Worm (Caenorhabditis elegans): ENCODE results near the gene chil-27.

Gene chil-27

ce11 chrII:9481427-9481826 lies 3.8 kb downstream of the chil-27 start (continued):
- TF ChIP-seq efl-1 (optimal IDR thresholded peaks at IDR 0.05) = peak in 1 of 2 experiments; percentile 18
- no peak for TF ChIP-seq efl-1 (GFP tag; optimal IDR thresholded peaks at IDR 0.05 in 1 of 2)
- no peak for TF ChIP-seq mef-2 (tag; optimal IDR thresholded peaks at IDR 0.05)
- TF ChIP-seq mdl-1 (tag; optimal IDR thresholded peaks at IDR 0.05) = peak in 1 of 2 experiments; percentile 14
- no peak for TF ChIP-seq vab-15 (tag; optimal IDR thresholded peaks at IDR 0.05)
- TF ChIP-seq ces-1 (GFP tag; optimal IDR thresholded peaks at IDR 0.05) = no peak
- TF ChIP-seq zip-4 (GFP tag; optimal IDR thresholded peaks at IDR 0.05) = no peak
- peak; percentile 66 for TF ChIP-seq nhr-77 (tag; optimal IDR thresholded peaks at IDR 0.05)
- no peak for TF ChIP-seq mab-9 (GFP tag; IDR thresholded peaks at IDR 0.05)
- TF ChIP-seq nhr-19 (GFP tag; conservative IDR thresholded peaks at IDR 0.05) = peak; percentile 28; the same call in 1 of the 2 replicates
- peak in 1 of 2 experiments; percentile 40 for TF ChIP-seq lsy-2 (tag; optimal IDR thresholded peaks at IDR 0.05)
- no peak for TF ChIP-seq ceh-82 (tag; optimal IDR thresholded peaks at IDR 0.05)

- no peak for TF ChIP-seq sup-37 (GFP tag; optimal IDR thresholded peaks at IDR 0.05)
Observed at ce11 chrII:9482529-9482928, 4.9 kb downstream of the chil-27 start.

DNA sequence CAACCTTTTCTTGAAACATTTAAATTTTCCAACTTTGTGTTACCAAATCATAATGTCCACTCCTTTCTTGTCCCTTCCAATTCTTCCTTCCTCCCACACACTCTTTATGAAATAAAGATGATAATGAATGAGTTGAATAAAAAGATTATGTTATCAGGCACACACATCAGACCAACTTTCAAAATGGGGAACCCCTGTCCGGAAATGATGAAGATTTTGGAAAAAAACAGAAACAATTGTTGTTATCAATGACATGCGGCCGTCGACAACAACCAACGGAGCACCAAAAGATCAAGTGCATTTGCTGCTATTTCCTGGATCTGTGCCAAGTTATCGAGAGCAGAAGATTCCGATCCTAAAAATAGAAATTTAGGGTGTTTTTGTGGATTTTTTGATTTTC lies 5.7 kb downstream of the chil-27 start:
- TF ChIP-seq efl-1 (optimal IDR thresholded peaks at IDR 0.05) = no peak
- peak in 1 of 2 experiments; percentile 33 for TF ChIP-seq efl-1 (GFP tag; optimal IDR thresholded peaks at IDR 0.05 in 1 of 2)
- TF ChIP-seq elt-2 (tag; optimal IDR thresholded peaks at IDR 0.05) = peak; percentile 41
- TF ChIP-seq snpc-4 (tag; optimal IDR thresholded peaks at IDR 0.05) = no peak

DNA sequence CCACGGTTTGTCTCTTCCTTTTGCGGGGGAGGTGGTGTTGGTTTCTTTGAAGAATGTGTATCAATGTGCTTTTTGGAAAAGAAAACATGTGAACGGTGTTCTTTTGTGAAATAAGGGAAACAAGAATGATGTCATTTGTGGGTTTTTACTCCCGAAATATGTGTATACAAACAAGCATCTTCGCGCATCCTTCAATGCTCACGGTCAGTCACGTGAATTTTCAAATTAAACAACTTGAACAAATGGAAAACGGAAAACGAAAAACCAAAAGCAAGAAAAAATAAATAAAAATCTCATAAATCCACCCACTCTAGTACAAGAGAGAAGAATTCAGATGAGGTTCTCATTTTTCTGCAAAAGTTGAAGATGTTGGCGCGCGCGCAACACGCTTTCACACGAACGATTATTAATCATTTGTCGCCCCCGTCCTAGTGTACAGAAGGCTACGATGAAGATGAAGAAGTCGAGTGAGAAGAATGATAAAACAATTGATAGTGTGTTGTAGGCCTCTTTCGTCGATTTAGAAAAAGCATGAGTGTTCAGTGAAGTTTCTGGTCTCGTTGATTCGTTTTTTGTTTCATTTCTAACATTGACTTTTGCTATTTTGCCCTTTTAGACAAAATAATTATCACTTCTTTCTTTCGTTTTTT lies 7.5 kb downstream of the chil-27 start:
- TF ChIP-seq lir-3 (tag; optimal IDR thresholded peaks at IDR 0.05; ENCODE audit: poor library complexity) (no peak), ceh-88 (GFP tag; IDR thresholded peaks at IDR 0.05) (no peak), tbx-2 (tag; optimal IDR thresholded peaks at IDR 0.05) (peak; percentile 22), blmp-1 (tag; optimal IDR thresholded peaks at IDR 0.05) (peak; percentile 45), nhr-71 (tag; optimal IDR thresholded peaks at IDR 0.05) (peak; percentile 12), nhr-19 (GFP tag; conservative IDR thresholded peaks at IDR 0.05) (no peak), lin-14 (GFP tag; optimal IDR thresholded peaks at IDR 0.05) (peak; percentile 59)

DNA sequence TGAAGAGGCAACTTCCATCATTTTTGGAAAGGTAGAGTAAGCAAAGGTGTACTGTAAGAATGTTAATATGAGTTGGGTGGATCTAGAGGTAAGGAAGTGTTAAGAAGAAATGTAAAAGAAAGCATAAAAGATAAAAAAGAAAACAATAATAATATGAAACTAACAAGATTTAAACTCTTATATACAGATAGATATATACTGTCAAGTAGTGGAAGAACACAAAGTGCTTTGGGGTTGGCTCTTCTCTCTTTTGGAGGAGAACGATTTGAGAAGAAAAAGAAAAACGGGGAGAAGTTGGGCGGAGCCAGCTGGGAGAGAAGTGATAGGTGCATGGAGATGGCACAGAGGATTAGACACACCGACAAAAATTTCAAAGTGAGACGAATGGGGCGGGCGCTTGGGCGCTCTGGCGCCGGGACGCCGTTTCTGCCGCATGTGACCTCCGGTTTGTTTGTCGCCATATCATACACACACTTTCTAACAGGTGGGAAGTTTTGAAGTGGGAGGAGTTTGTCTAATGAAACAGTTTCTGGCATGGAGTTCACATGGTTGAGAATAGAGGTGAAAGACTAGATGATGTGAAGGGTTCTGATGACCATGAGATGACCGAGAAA lies 9.8 kb downstream of the chil-27 start, which contains the start of gene T19H5.4:
T19H5.4 (minus strand) TSS at position 51 of the 614 bp plus-strand sequence.
- TF ChIP-seq nhr-90 (tag; optimal IDR thresholded peaks at IDR 0.05; ENCODE audit: poor library complexity) (peak; percentile 74), pag-3 (tag; optimal IDR thresholded peaks at IDR 0.05; ENCODE audit: borderline replicate concordance, insufficient read depth) (no peak), unc-86 (tag; optimal IDR thresholded peaks at IDR 0.05) (no peak), skn-1 (tag; optimal IDR thresholded peaks at IDR 0.05) (peak; percentile 34), ceh-63 (GFP tag; optimal IDR thresholded peaks at IDR 0.05) (no peak), nhr-47 (tag; optimal IDR thresholded peaks at IDR 0.05) (peak; percentile 44), ces-1 (GFP tag; optimal IDR thresholded peaks at IDR 0.05) (no peak), alr-1 (tag; optimal IDR thresholded peaks at IDR 0.05; ENCODE audit: borderline replicate concordance) (no peak), elt-3 (tag; optimal IDR thresholded peaks at IDR 0.05) (peak in 4 of 6 experiments; percentile 45 to 68 (median 60)), isw-1 (GFP tag; IDR thresholded peaks at IDR 0.05) (no peak), blmp-1 (tag; optimal IDR thresholded peaks at IDR 0.05) (peak; percentile 64), elt-2 (tag; optimal IDR thresholded peaks at IDR 0.05) (peak; percentile 65), nhr-84 (tag; optimal IDR thresholded peaks at IDR 0.05) (no peak), lin-39 (tag; optimal IDR thresholded peaks at IDR 0.05) (no peak), nhr-71 (tag; optimal IDR thresholded peaks at IDR 0.05) (peak; percentile 81), tlp-1 (tag; optimal IDR thresholded peaks at IDR 0.05) (no peak), snu-23 (GFP tag; optimal IDR thresholded peaks at IDR 0.05) (peak; percentile 66), unc-98 (GFP tag; IDR thresholded peaks at IDR 0.05) (no peak), ama-1 (optimal IDR thresholded peaks at IDR 0.05) (no peak), lir-3 (tag; optimal IDR thresholded peaks at IDR 0.05; ENCODE audit: poor library complexity) (peak; percentile 12), ceh-88 (GFP tag; IDR thresholded peaks at IDR 0.05) (no peak), sptf-1 (tag; optimal IDR thresholded peaks at IDR 0.05) (no peak), C34B4.2 (tag; optimal IDR thresholded peaks at IDR 0.05) (no peak), unc-30 (tag; optimal IDR thresholded peaks at IDR 0.05) (no peak), zip-4 (GFP tag; optimal IDR thresholded peaks at IDR 0.05) (no peak), dpl-1 (GFP tag; optimal IDR thresholded peaks at IDR 0.05) (peak in 2 of 3 experiments; percentile 10 to 16), vab-15 (tag; optimal IDR thresholded peaks at IDR 0.05) (no peak), nhr-12 (tag; optimal IDR thresholded peaks at IDR 0.05) (no peak), lin-13 (GFP tag; optimal IDR thresholded peaks at IDR 0.05) (peak; percentile 44)

Data from whole organism, L1 larva.